Comparison of ENCODE assay signal across 1 fruit fly cellular context in the genomic region with DNA sequence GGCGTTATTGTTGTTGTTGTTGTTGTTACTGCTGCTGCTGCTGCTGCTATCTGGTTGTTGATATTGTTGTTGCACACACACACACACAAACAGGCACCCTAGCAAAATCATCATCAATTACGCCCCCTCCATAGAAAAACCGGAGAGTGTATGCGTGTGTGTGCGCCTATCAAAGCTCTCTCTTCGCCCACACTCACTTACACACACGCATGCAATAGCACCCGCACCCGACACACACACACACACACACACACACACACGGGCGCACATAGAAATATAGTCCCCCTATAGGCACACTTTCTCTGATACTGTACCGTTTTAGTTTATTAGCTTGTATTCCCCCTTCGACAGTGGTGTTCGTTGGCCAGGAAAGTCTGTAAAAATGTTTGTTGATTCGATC.
TF ChIP-seq lines count a peak whose summit lies in the region.

No protein-coding gene starts in this region.

TF ChIP-seq in whole organism, embryonic, 481 proteins besides CTCF, POLR2A, EP300 and RAD21 (continued from another document):
- TF ChIP-seq MTF-1 (GFP tag; optimal IDR thresholded peaks at IDR 0.05; lab: Kevin White, UChicago; ENCODE audit: borderline replicate concordance), result no peak
- TF ChIP-seq CG13894 (tag; optimal IDR thresholded peaks at IDR 0.05; lab: Kevin White, UChicago), result peak; percentile 4
- TF ChIP-seq sisA (GFP tag; IDR thresholded peaks at IDR 0.05; lab: Robert Waterston, UW), result no peak
- peak; percentile 8; the same call in 1 of the 3 replicates for TF ChIP-seq sr (GFP tag; IDR thresholded peaks at IDR 0.05; lab: Robert Waterston, UW)
- TF ChIP-seq org-1 (GFP tag; optimal IDR thresholded peaks at IDR 0.05; lab: Kevin White, UChicago), result no peak
- no peak for TF ChIP-seq CG6654 (GFP tag; optimal IDR thresholded peaks at IDR 0.05; lab: Kevin White, UChicago)
- peak; percentile 9 for TF ChIP-seq CG12769 (tag; optimal IDR thresholded peaks at IDR 0.05; lab: Kevin White, UChicago)
- no peak for TF ChIP-seq CG8765 (GFP tag; IDR thresholded peaks at IDR 0.05; lab: Robert Waterston, UW)
- no peak for TF ChIP-seq Atf-2 (GFP tag; optimal IDR thresholded peaks at IDR 0.05; lab: Kevin White, UChicago)
